Fruit fly (Drosophila melanogaster) whole organism, pupa: ENCODE measurements around the gene CG43703.
A peak's percentile ranks its signal among the peaks of the same experiment; 100 is the strongest.

Experiments
- CG10348 ChIP-seq: fragments of 200-800 bp; sonication (Bioruptor generic); IDR thresholded peaks from 2 replicates; pipeline ENCODE4 v1.3.6; 2022; ENCODE audit warnings: missing biosample characterization, missing genetic modification characterization
- CG12605 ChIP-seq: fragments of 200-800 bp; sonication (Bioruptor generic); IDR thresholded peaks from 2 replicates; pipeline ENCODE4 v1.3.6; 2022; ENCODE audit warnings: missing biosample characterization, missing genetic modification characterization
- CG13204 ChIP-seq: fragments of 200-800 bp; sonication (Bioruptor generic); optimal IDR thresholded peaks from 2 replicates; lab custom pipeline; 2018; ENCODE audit warnings: missing biosample characterization, mild to moderate bottlenecking, missing genetic modification characterization, moderate library complexity
- CG14655 ChIP-seq: fragments of 200-800 bp; sonication (Bioruptor generic); optimal IDR thresholded peaks from 3 replicates; lab custom pipeline; 2017; ENCODE audit warnings: mild to moderate bottlenecking, missing biosample characterization, missing genetic modification reagents, missing genetic modification characterization
- CG15710 ChIP-seq: fragments of 200-800 bp; sonication (Bioruptor generic); optimal IDR thresholded peaks from 2 replicates; lab custom pipeline; 2018; ENCODE audit warnings: missing biosample characterization, mild to moderate bottlenecking, missing genetic modification characterization, moderate library complexity
- CG17806 ChIP-seq: fragments of 200-800 bp; sonication (Bioruptor generic); optimal IDR thresholded peaks from 2 replicates; lab custom pipeline; 2018; ENCODE audit warnings: missing biosample characterization, mild to moderate bottlenecking, missing genetic modification characterization, moderate library complexity
- CG32121 ChIP-seq: fragments of 200-800 bp; sonication (Bioruptor generic); IDR thresholded peaks from 2 replicates; pipeline ENCODE4 v1.3.6; 2022; ENCODE audit warnings: missing biosample characterization, missing genetic modification characterization
- CG34367 ChIP-seq: fragments of 200-800 bp; sonication (Bioruptor generic); optimal IDR thresholded peaks from 2 replicates; lab custom pipeline; 2018; ENCODE audit warnings: missing biosample characterization, mild to moderate bottlenecking, missing genetic modification characterization
- CG4496 ChIP-seq: fragments of 200-800 bp; sonication (Bioruptor generic); IDR thresholded peaks from 3 replicates; pipeline ENCODE4 v1.3.6; 2022; ENCODE audit warnings: missing biosample characterization, missing genetic modification characterization
- CG8159 ChIP-seq: fragments of 200-800 bp; sonication (Bioruptor generic); optimal IDR thresholded peaks from 3 replicates; lab custom pipeline; 2018; ENCODE audit warnings: missing biosample characterization, mild to moderate bottlenecking, missing genetic modification characterization, moderate library complexity
- CG8301 ChIP-seq: fragments of 200-800 bp; sonication (Bioruptor generic); optimal IDR thresholded peaks from 2 replicates; lab custom pipeline; 2018; ENCODE audit warnings: missing biosample characterization, mild to moderate bottlenecking, missing genetic modification characterization
- CG9948 ChIP-seq: fragments of 200-800 bp; sonication (Bioruptor generic); optimal IDR thresholded peaks from 2 replicates; lab custom pipeline; 2018; ENCODE audit warnings: missing biosample characterization, mild to moderate bottlenecking, missing genetic modification characterization, moderate library complexity
- D1 ChIP-seq: fragments of 200-800 bp; sonication (Bioruptor generic); optimal IDR thresholded peaks from 2 replicates; lab custom pipeline; 2018; ENCODE audit warnings: missing biosample characterization, mild to moderate bottlenecking, missing genetic modification characterization, moderate library complexity
- EcR ChIP-seq: fragments of 200-800 bp; sonication (Bioruptor generic); optimal IDR thresholded peaks from 3 replicates; lab custom pipeline; 2019; ENCODE audit warnings: missing biosample characterization, missing genetic modification characterization, mild to moderate bottlenecking, moderate library complexity, missing genetic modification reagents
- Ets98B ChIP-seq: fragments of 200-800 bp; sonication (Bioruptor generic); IDR thresholded peaks from 2 replicates; pipeline ENCODE4 v1.3.6; 2022; ENCODE audit warnings: missing biosample characterization, missing genetic modification characterization
- Pif1A ChIP-seq: fragments of 200-800 bp; sonication (Bioruptor generic); optimal IDR thresholded peaks from 3 replicates; lab custom pipeline; 2016; ENCODE audit warnings: missing biosample characterization, missing genetic modification characterization
- Pif1B ChIP-seq: fragments of 200-800 bp; sonication (Bioruptor generic); optimal IDR thresholded peaks from 3 replicates; lab custom pipeline; 2016; ENCODE audit warnings: missing biosample characterization, missing genetic modification characterization
- Snoo ChIP-seq: fragments of 200-800 bp; sonication (Bioruptor generic); optimal IDR thresholded peaks from 3 replicates; lab custom pipeline; 2017; ENCODE audit warnings: missing biosample characterization, mild to moderate bottlenecking, missing genetic modification characterization, inconsistent platforms
- fd96Ca ChIP-seq: fragments of 200-800 bp; sonication (Bioruptor generic); IDR thresholded peaks from 3 replicates; pipeline ENCODE4 v1.3.6; 2022; ENCODE audit warnings: missing biosample characterization, missing genetic modification characterization
- gl ChIP-seq: fragments of 200-800 bp; sonication (Bioruptor generic); optimal IDR thresholded peaks from 2 replicates; lab custom pipeline; 2018; ENCODE audit warnings: missing biosample characterization, mild to moderate bottlenecking, missing genetic modification characterization
- rn ChIP-seq: fragments of 200-800 bp; sonication (Bioruptor generic); IDR thresholded peaks from 2 replicates; pipeline ENCODE4 v1.3.6; 2022; ENCODE audit warnings: missing biosample characterization, missing genetic modification characterization

The CG43703 gene

dm6 chr2L:3789290-3790067 is 24.2 kb downstream of the CG43703 start:
- peak; percentile 54 for TF ChIP-seq CG14655 (GFP tag; lab: Kevin White, UChicago)
- TF ChIP-seq CG12605 = peak; percentile 52; the same call in 1 of the 2 replicates
- TF ChIP-seq rn (GFP tag; lab: Robert Waterston, UW) = peak; percentile 62
- peak; percentile 75 for TF ChIP-seq CG4496 (GFP tag; lab: Robert Waterston, UW)
- peak; percentile 39 for TF ChIP-seq CG17806 (tag; lab: Kevin White, UChicago)
- TF ChIP-seq Pif1B (GFP tag; lab: Kevin White, UChicago) = no peak
- 0 out of 3 replicates have a peak, but pooled peaks have one; percentile 18 for TF ChIP-seq fd96Ca (GFP tag; lab: Robert Waterston, UW)
- TF ChIP-seq EcR (GFP tag; lab: Kevin White, UChicago) = no peak
- TF ChIP-seq CG8159 (tag; lab: Kevin White, UChicago) = peak; percentile 55
- peak; percentile 25 for TF ChIP-seq Snoo
- peak; percentile 74 for TF ChIP-seq CG32121 (GFP tag; lab: Robert Waterston, UW)
- no peak for TF ChIP-seq D1 (tag; lab: Kevin White, UChicago)
- TF ChIP-seq CG9948 (tag; lab: Kevin White, UChicago) = peak; percentile 44
- no peak for TF ChIP-seq CG34367 (tag; lab: Kevin White, UChicago)
- TF ChIP-seq CG15710 (tag; lab: Kevin White, UChicago) = peak; percentile 55
- peak; percentile 74 for TF ChIP-seq Ets98B
- TF ChIP-seq CG10348 (GFP tag; lab: Robert Waterston, UW) = no peak
- TF ChIP-seq CG8301 (tag; lab: Kevin White, UChicago) = no peak
- peak; percentile 0 for TF ChIP-seq Pif1A (GFP tag; lab: Kevin White, UChicago)
- no peak for TF ChIP-seq CG13204 (GFP tag; lab: Kevin White, UChicago)
- no peak for TF ChIP-seq gl (tag; lab: Kevin White, UChicago)

- TF ChIP-seq rn (GFP tag; lab: Robert Waterston, UW) = no peak
- no peak for TF ChIP-seq CG8301 (tag; lab: Kevin White, UChicago)
- no peak for TF ChIP-seq CG10348 (GFP tag; lab: Robert Waterston, UW)
- no peak for TF ChIP-seq Pif1A (GFP tag; lab: Kevin White, UChicago)
- no peak for TF ChIP-seq CG15710 (tag; lab: Kevin White, UChicago)
- TF ChIP-seq gl (tag; lab: Kevin White, UChicago) = no peak
- TF ChIP-seq CG9948 (tag; lab: Kevin White, UChicago) = no peak
- TF ChIP-seq CG14655 (GFP tag; lab: Kevin White, UChicago) = no peak
- TF ChIP-seq CG4496 (GFP tag; lab: Robert Waterston, UW) = no peak
- no peak for TF ChIP-seq CG32121 (GFP tag; lab: Robert Waterston, UW)
- TF ChIP-seq EcR (GFP tag; lab: Kevin White, UChicago) = no peak
- no peak for TF ChIP-seq CG13204 (GFP tag; lab: Kevin White, UChicago)
- TF ChIP-seq D1 (tag; lab: Kevin White, UChicago) = no peak
- no peak for TF ChIP-seq fd96Ca (GFP tag; lab: Robert Waterston, UW)
- TF ChIP-seq Ets98B = no peak
- TF ChIP-seq Snoo = no peak
Measured at dm6 chr2L:3791629-3792028, 26.3 kb downstream of the CG43703 start.

dm6 chr2L:3802818-3803456 is 37.6 kb downstream of the CG43703 start:
- TF ChIP-seq Pif1B (GFP tag; lab: Kevin White, UChicago) (peak; percentile 33), CG13204 (GFP tag; lab: Kevin White, UChicago) (no peak), Snoo (peak; percentile 74), CG34367 (tag; lab: Kevin White, UChicago) (peak; percentile 66), Pif1A (GFP tag; lab: Kevin White, UChicago) (peak; percentile 42), rn (GFP tag; lab: Robert Waterston, UW) (no peak; the same call in 1 of the 2 replicates), CG17806 (tag; lab: Kevin White, UChicago) (peak; percentile 76), CG15710 (tag; lab: Kevin White, UChicago) (peak; percentile 81), D1 (tag; lab: Kevin White, UChicago) (peak; percentile 7), gl (tag; lab: Kevin White, UChicago) (peak; percentile 51), CG14655 (GFP tag; lab: Kevin White, UChicago) (peak; percentile 79), Ets98B (peak; percentile 76), CG12605 (peak; percentile 92), CG9948 (tag; lab: Kevin White, UChicago) (peak; percentile 76), CG8301 (tag; lab: Kevin White, UChicago) (peak; percentile 49), fd96Ca (GFP tag; lab: Robert Waterston, UW) (0 out of 3 replicates have a peak, but pooled peaks have one; percentile 21), CG10348 (GFP tag; lab: Robert Waterston, UW) (no peak), CG32121 (GFP tag; lab: Robert Waterston, UW) (peak; percentile 73), CG8159 (tag; lab: Kevin White, UChicago) (peak; percentile 78), CG4496 (GFP tag; lab: Robert Waterston, UW) (peak; percentile 88), EcR (GFP tag; lab: Kevin White, UChicago) (no peak)

dm6 chr2L:3803466-3804143 is 38.3 kb downstream of the CG43703 start, which contains the start of gene Reph:
Gene Reph (plus strand): TSS chr2L:3803545.
- TF ChIP-seq CG12605 = no peak
- TF ChIP-seq CG10348 (GFP tag; lab: Robert Waterston, UW) = no peak
- no peak for TF ChIP-seq CG34367 (tag; lab: Kevin White, UChicago)
- TF ChIP-seq fd96Ca (GFP tag; lab: Robert Waterston, UW) = peak; percentile 55; the same call in 2 of the 3 replicates
- no peak for TF ChIP-seq CG17806 (tag; lab: Kevin White, UChicago)
- TF ChIP-seq CG9948 (tag; lab: Kevin White, UChicago) = no peak
- no peak for TF ChIP-seq CG8301 (tag; lab: Kevin White, UChicago)
- peak; percentile 14 for TF ChIP-seq CG14655 (GFP tag; lab: Kevin White, UChicago)
- no peak for TF ChIP-seq EcR (GFP tag; lab: Kevin White, UChicago)
- peak; percentile 55 for TF ChIP-seq Snoo
- TF ChIP-seq gl (tag; lab: Kevin White, UChicago) = peak; percentile 25
- no peak for TF ChIP-seq D1 (tag; lab: Kevin White, UChicago)
- peak; percentile 52; the same call in 1 of the 2 replicates for TF ChIP-seq Ets98B
- TF ChIP-seq CG4496 (GFP tag; lab: Robert Waterston, UW) = peak; percentile 54; the same call in 2 of the 3 replicates
- TF ChIP-seq CG13204 (GFP tag; lab: Kevin White, UChicago) = peak; percentile 2
- peak; percentile 19 for TF ChIP-seq CG8159 (tag; lab: Kevin White, UChicago)
- no peak for TF ChIP-seq Pif1A (GFP tag; lab: Kevin White, UChicago)
- TF ChIP-seq Pif1B (GFP tag; lab: Kevin White, UChicago) = no peak
- peak; percentile 9; the same call in 1 of the 2 replicates for TF ChIP-seq CG32121 (GFP tag; lab: Robert Waterston, UW)
- no peak for TF ChIP-seq rn (GFP tag; lab: Robert Waterston, UW)
- TF ChIP-seq CG15710 (tag; lab: Kevin White, UChicago) = peak; percentile 12
